Worm (Caenorhabditis elegans): ENCODE results near the gene fbxa-88.

- TF ChIP-seq lsy-2 (tag; optimal IDR thresholded peaks at IDR 0.05) (no peak), ces-1 (GFP tag; optimal IDR thresholded peaks at IDR 0.05) (no peak), sptf-1 (tag; optimal IDR thresholded peaks at IDR 0.05) (no peak), elt-3 (tag; optimal IDR thresholded peaks at IDR 0.05) (no peak), nhr-76 (tag; optimal IDR thresholded peaks at IDR 0.05) (no peak), ham-2 (GFP tag; optimal IDR thresholded peaks at IDR 0.05) (no peak), nhr-12 (tag; optimal IDR thresholded peaks at IDR 0.05) (no peak), blmp-1 (tag; optimal IDR thresholded peaks at IDR 0.05) (no peak), ztf-11 (tag; optimal IDR thresholded peaks at IDR 0.05) (no peak), nhr-237 (tag; optimal IDR thresholded peaks at IDR 0.05) (no peak), pha-4 (tag; optimal IDR thresholded peaks at IDR 0.05) (no peak), unc-62 (GFP tag; optimal IDR thresholded peaks at IDR 0.05) (no peak)
These were observed 16.7 kb upstream of the fbxa-88 start, which contains the start of gene F10A3.17 for ce11 chrV:16159594-16159993.
